Fruit fly (Drosophila melanogaster): ENCODE results near the gene ush.
A peak's percentile ranks its signal among the peaks of the same experiment; 100 is the strongest.

Gene ush

dm6 chr2L:521940-522632 is 46.1 kb downstream of the ush start (continued):
- peak; percentile 32 for TF ChIP-seq Lhr (GFP tag; optimal IDR thresholded peaks at IDR 0.05)
- peak; percentile 41 for TF ChIP-seq CHES-1-like (GFP tag; optimal IDR thresholded peaks at IDR 0.05)
- TF ChIP-seq jigr1 (GFP tag; IDR thresholded peaks at IDR 0.05), result peak; percentile 58; the same call in 2 of the 3 replicates
- peak; percentile 27 for TF ChIP-seq CG7786 (GFP tag; optimal IDR thresholded peaks at IDR 0.05)
- TF ChIP-seq CG4404 (GFP tag; IDR thresholded peaks at IDR 0.05), result peak; percentile 88
- peak; percentile 31 for TF ChIP-seq wek (GFP tag; optimal IDR thresholded peaks at IDR 0.05)
- peak; percentile 45 for TF ChIP-seq maf-S (GFP tag; optimal IDR thresholded peaks at IDR 0.05)
- peak; percentile 83 for TF ChIP-seq sisA (GFP tag; IDR thresholded peaks at IDR 0.05)
- TF ChIP-seq dmrt99B (tag; optimal IDR thresholded peaks at IDR 0.05), result peak; percentile 90
- peak in 1 of 2 experiments; percentile 39 for TF ChIP-seq Eip74EF (GFP tag; optimal IDR thresholded peaks at IDR 0.05)
- TF ChIP-seq Mrtf (GFP tag; IDR thresholded peaks at IDR 0.05), result peak; percentile 61; the same call in 2 of the 3 replicates
- no peak for TF ChIP-seq Dbx (GFP tag; IDR thresholded peaks at IDR 0.05)
- TF ChIP-seq Ptx1 (GFP tag; IDR thresholded peaks at IDR 0.05), result peak; percentile 86
- TF ChIP-seq CG7372 (GFP tag; IDR thresholded peaks at IDR 0.05), result peak; percentile 55; the same call in 1 of the 2 replicates
- TF ChIP-seq Ets65A (GFP tag), result peak; percentile 2
- peak; percentile 96 for TF ChIP-seq sens (GFP tag)
- TF ChIP-seq CG31365 (tag; optimal IDR thresholded peaks at IDR 0.05), result peak; percentile 56
- peak; percentile 93 for TF ChIP-seq CG2712 (tag; optimal IDR thresholded peaks at IDR 0.05)
- TF ChIP-seq mld (GFP tag; IDR thresholded peaks at IDR 0.05; ENCODE audit: partially characterized antibody), result no peak
- peak; percentile 81 for TF ChIP-seq CG10267 (tag; optimal IDR thresholded peaks at IDR 0.05)
- TF ChIP-seq CG11723 (GFP tag; optimal IDR thresholded peaks at IDR 0.05), result peak; percentile 33
- peak; percentile 16 for TF ChIP-seq Bdp1 (GFP tag; optimal IDR thresholded peaks at IDR 0.05)
- no peak for TF ChIP-seq Neu2 (GFP tag; optimal IDR thresholded peaks at IDR 0.05; ENCODE audit: borderline replicate concordance)
- no peak for TF ChIP-seq Poxn (GFP tag; IDR thresholded peaks at IDR 0.05)
- peak; percentile 7 for TF ChIP-seq CG4617 (GFP tag; optimal IDR thresholded peaks at IDR 0.05; ENCODE audit: borderline replicate concordance)
- no peak for TF ChIP-seq nom (GFP tag; optimal IDR thresholded peaks at IDR 0.05)
- peak; percentile 76 for TF ChIP-seq crol (GFP tag; IDR thresholded peaks at IDR 0.05)
- TF ChIP-seq CG16813 (GFP tag; IDR thresholded peaks at IDR 0.05; ENCODE audit: partially characterized antibody), result no peak
- no peak for TF ChIP-seq CG42726 (GFP tag; IDR thresholded peaks at IDR 0.05; ENCODE audit: partially characterized antibody)
- TF ChIP-seq vnd (GFP tag; IDR thresholded peaks at IDR 0.05; ENCODE audit: partially characterized antibody), result no peak
- no peak for TF ChIP-seq hbn (GFP tag; IDR thresholded peaks at IDR 0.05; ENCODE audit: partially characterized antibody)
- TF ChIP-seq CG1603 (tag; optimal IDR thresholded peaks at IDR 0.05), result peak; percentile 95
- peak; percentile 63 for TF ChIP-seq CG2202 (tag; optimal IDR thresholded peaks at IDR 0.05)
- no peak for TF ChIP-seq crc (GFP tag; optimal IDR thresholded peaks at IDR 0.05)
- peak in 1 of 2 experiments; percentile 66 for TF ChIP-seq dpn (GFP tag; optimal IDR thresholded peaks at IDR 0.05)
- TF ChIP-seq esg (GFP tag; conservative IDR thresholded peaks at IDR 0.05), result peak; percentile 85
- peak; percentile 44 for TF ChIP-seq zf30C (GFP tag; optimal IDR thresholded peaks at IDR 0.05)
- peak; percentile 39 for TF ChIP-seq ems (GFP tag; optimal IDR thresholded peaks at IDR 0.05)
- TF ChIP-seq CG1024 (GFP tag; IDR thresholded peaks at IDR 0.05), result peak; percentile 58
- peak; percentile 24 to 45 for TF ChIP-seq Trl (optimal IDR thresholded peaks at IDR 0.05)
- peak; percentile 32 for TF ChIP-seq Trl (GFP tag; optimal IDR thresholded peaks at IDR 0.05)
- TF ChIP-seq CG31388 (GFP tag; optimal IDR thresholded peaks at IDR 0.05), result no peak
- peak; percentile 31; the same call in 1 of the 2 replicates for TF ChIP-seq CG3847 (GFP tag; IDR thresholded peaks at IDR 0.05)
- TF ChIP-seq CG15011 (GFP tag; optimal IDR thresholded peaks at IDR 0.05), result peak; percentile 49
- peak; percentile 44 for TF ChIP-seq fd64A (GFP tag; optimal IDR thresholded peaks at IDR 0.05)
- TF ChIP-seq CG11085 (GFP tag; IDR thresholded peaks at IDR 0.05), result 0 out of 2 replicates have a peak, but pooled peaks have one; percentile 64
- peak; percentile 84 for TF ChIP-seq Blimp-1 (GFP tag; optimal IDR thresholded peaks at IDR 0.05)
- peak; percentile 88 for TF ChIP-seq CG17829 (tag; optimal IDR thresholded peaks at IDR 0.05)
- TF ChIP-seq ERR (GFP tag; optimal IDR thresholded peaks at IDR 0.05), result no peak

Measured in whole organism, embryonic.